Fruit fly (Drosophila melanogaster) whole organism, prepupa: ENCODE results near the gene ND-20L.

Source experiments
- CG10669 ChIP-seq: fragments of 200-800 bp; sonication (Bioruptor generic); optimal IDR thresholded peaks from 3 replicates; lab custom pipeline; 2018; ENCODE audit warnings: missing biosample characterization, mild to moderate bottlenecking, missing genetic modification characterization, moderate library complexity
- CG15336 ChIP-seq: fragments of 200-800 bp; sonication (Bioruptor generic); IDR thresholded peaks from 2 replicates; pipeline ENCODE4 v1.3.6; 2022; ENCODE audit warnings: missing biosample characterization, missing genetic modification characterization
- CG1621 ChIP-seq: fragments of 200-800 bp; sonication (Bioruptor generic); optimal IDR thresholded peaks from 3 replicates; lab custom pipeline; 2018; ENCODE audit warnings: missing biosample characterization, mild to moderate bottlenecking, missing genetic modification characterization
- CG3032 ChIP-seq: fragments of 200-800 bp; optimal IDR thresholded peaks from 2 replicates; lab custom pipeline; 2019; ENCODE audit warnings: missing biosample characterization, mild to moderate bottlenecking, missing genetic modification characterization, moderate library complexity
- CG31627 ChIP-seq: fragments of 200-800 bp; sonication (Bioruptor generic); optimal IDR thresholded peaks from 3 replicates; lab custom pipeline; 2016; ENCODE audit warnings: missing biosample characterization, missing genetic modification characterization
- CG32006 ChIP-seq: fragments of 200-800 bp; sonication (Bioruptor generic); optimal IDR thresholded peaks from 3 replicates; lab custom pipeline; 2017; ENCODE audit warnings: missing biosample characterization, mild to moderate bottlenecking, missing genetic modification characterization
- CG34406 ChIP-seq: fragments of 200-800 bp; sonication (Bioruptor generic); optimal IDR thresholded peaks from 3 replicates; lab custom pipeline; 2016; ENCODE audit warnings: missing biosample characterization, missing genetic modification characterization
- CG6163 ChIP-seq: fragments of 200-800 bp; sonication (Bioruptor generic); IDR thresholded peaks from 3 replicates; pipeline ENCODE4 v1.3.6; 2022; ENCODE audit warnings: missing biosample characterization, missing genetic modification characterization
- CG6276 ChIP-seq: fragments of 200-800 bp; sonication (Bioruptor generic); optimal IDR thresholded peaks from 2 replicates; lab custom pipeline; 2017; ENCODE audit warnings: missing biosample characterization, mild to moderate bottlenecking, missing genetic modification characterization
- CG6854 ChIP-seq: fragments of 200-800 bp; sonication (Bioruptor generic); optimal IDR thresholded peaks from 2 replicates; lab custom pipeline; 2017; ENCODE audit warnings: missing biosample characterization, mild to moderate bottlenecking, missing genetic modification characterization
- CG7368 ChIP-seq: fragments of 200-800 bp; sonication (Bioruptor generic); optimal IDR thresholded peaks from 3 replicates; lab custom pipeline; 2016; ENCODE audit warnings: missing biosample characterization, missing genetic modification characterization
- CG8632 ChIP-seq: fragments of 200-800 bp; sonication (Bioruptor generic); optimal IDR thresholded peaks from 3 replicates; lab custom pipeline; 2016; ENCODE audit warnings: missing biosample characterization, missing genetic modification characterization
- CG9139 ChIP-seq: fragments of 200-800 bp; sonication (Bioruptor generic); optimal IDR thresholded peaks from 3 replicates; lab custom pipeline; 2017; ENCODE audit warnings: missing biosample characterization, mild to moderate bottlenecking, missing genetic modification characterization
- Eip75B ChIP-seq: fragments of 200-800 bp; sonication (Bioruptor generic); optimal IDR thresholded peaks from 3 replicates; lab custom pipeline; 2016; ENCODE audit warnings: missing biosample characterization, missing genetic modification characterization
- Eip78C ChIP-seq: fragments of 200-800 bp; sonication (Bioruptor generic); peaks from one replicate; lab custom pipeline; 2016; ENCODE audit warnings: missing biosample characterization, missing genetic modification characterization
- Ets21C ChIP-seq: fragments of 200-800 bp; sonication (Bioruptor generic); optimal IDR thresholded peaks from 3 replicates; lab custom pipeline; 2016; ENCODE audit warnings: missing biosample characterization, missing genetic modification characterization
- Ets96B ChIP-seq: fragments of 200-800 bp; optimal IDR thresholded peaks from 2 replicates; lab custom pipeline; 2019; ENCODE audit warnings: missing biosample characterization, mild to moderate bottlenecking, missing genetic modification characterization, moderate library complexity
- Lpt ChIP-seq: fragments of 200-800 bp; sonication (Bioruptor generic); optimal IDR thresholded peaks from 3 replicates; lab custom pipeline; 2016; ENCODE audit warnings: missing biosample characterization, missing genetic modification characterization
- Met ChIP-seq: fragments of 200-800 bp; sonication (Bioruptor generic); optimal IDR thresholded peaks from 3 replicates; lab custom pipeline; 2016; ENCODE audit warnings: missing biosample characterization, missing genetic modification characterization
- Sox15 ChIP-seq: fragments of 200-800 bp; sonication (Bioruptor generic); optimal IDR thresholded peaks from 3 replicates; lab custom pipeline; 2016; ENCODE audit warnings: missing biosample characterization, missing genetic modification characterization
- dsx ChIP-seq: fragments of 200-800 bp; optimal IDR thresholded peaks from 3 replicates; lab custom pipeline; 2019; ENCODE audit warnings: missing biosample characterization, mild to moderate bottlenecking, missing genetic modification characterization, moderate library complexity; ENCODE audit not compliant: poor library complexity, severe bottlenecking
- esn ChIP-seq: fragments of 200-800 bp; sonication (Bioruptor generic); optimal IDR thresholded peaks from 2 replicates; lab custom pipeline; 2016; ENCODE audit warnings: missing biosample characterization, mild to moderate bottlenecking, missing genetic modification characterization, moderate library complexity
- fkh ChIP-seq: fragments of 200-800 bp; sonication (Bioruptor generic); optimal IDR thresholded peaks from 3 replicates; lab custom pipeline; 2017; ENCODE audit warnings: missing biosample characterization, mild to moderate bottlenecking, missing genetic modification characterization, moderate library complexity
- lz ChIP-seq: fragments of 200-800 bp; sonication (Bioruptor generic); optimal IDR thresholded peaks from 3 replicates; lab custom pipeline; 2016; ENCODE audit warnings: missing biosample characterization, missing genetic modification characterization
- net ChIP-seq: fragments of 200-800 bp; sonication (Bioruptor generic); optimal IDR thresholded peaks from 3 replicates; lab custom pipeline; 2016; ENCODE audit warnings: missing biosample characterization, missing genetic modification characterization
- pdm3 ChIP-seq: fragments of 200-800 bp; sonication (Bioruptor generic); optimal IDR thresholded peaks from 3 replicates; lab custom pipeline; 2016; ENCODE audit warnings: missing biosample characterization, missing genetic modification characterization
- salr ChIP-seq, 2 experiments: fragments of 200-800 bp; sonication (Bioruptor generic); optimal IDR thresholded peaks; 3 replicates each; lab custom pipeline; 2016 to 2018; ENCODE audit warnings: missing biosample characterization in 2 of 2, missing genetic modification characterization in 2 of 2, mild to moderate bottlenecking in 1 of 2
- spab ChIP-seq: fragments of 200-800 bp; sonication (Bioruptor generic); optimal IDR thresholded peaks from 2 replicates; lab custom pipeline; 2017; ENCODE audit warnings: missing biosample characterization, mild to moderate bottlenecking, missing genetic modification characterization, missing genetic modification reagents
- ss ChIP-seq, 2 experiments: fragments of 200-800 bp; sonication (Bioruptor generic); optimal IDR thresholded peaks; 2 replicates in 1 of 2; 3 replicates in 1 of 2; lab custom pipeline; 2017 to 2018; ENCODE audit warnings: mild to moderate bottlenecking in 2 of 2, missing biosample characterization in 2 of 2, missing genetic modification characterization in 2 of 2, moderate library complexity in 1 of 2
- svp ChIP-seq: fragments of 200-800 bp; sonication (Bioruptor generic); peaks from one replicate; lab custom pipeline; 2016; ENCODE audit warnings: missing biosample characterization, missing genetic modification characterization

The ND-20L gene

dm6 chr3R:29559444-29559976, 44.0 kb downstream of the ND-20L start:
- no peak for TF ChIP-seq CG31627 (GFP tag; lab: Kevin White, UChicago)
- no peak for TF ChIP-seq Met (GFP tag; lab: Kevin White, UChicago)
- TF ChIP-seq CG3032 (tag; lab: Kevin White, UChicago), result no peak
- no peak for TF ChIP-seq Ets21C (GFP tag; lab: Kevin White, UChicago)
- TF ChIP-seq CG34406 (GFP tag; lab: Kevin White, UChicago), result no peak
- TF ChIP-seq CG6163 (GFP tag; lab: Robert Waterston, UW), result no peak
- TF ChIP-seq CG10669 (GFP tag; lab: Kevin White, UChicago), result no peak
- no peak for TF ChIP-seq CG6276

DNA sequence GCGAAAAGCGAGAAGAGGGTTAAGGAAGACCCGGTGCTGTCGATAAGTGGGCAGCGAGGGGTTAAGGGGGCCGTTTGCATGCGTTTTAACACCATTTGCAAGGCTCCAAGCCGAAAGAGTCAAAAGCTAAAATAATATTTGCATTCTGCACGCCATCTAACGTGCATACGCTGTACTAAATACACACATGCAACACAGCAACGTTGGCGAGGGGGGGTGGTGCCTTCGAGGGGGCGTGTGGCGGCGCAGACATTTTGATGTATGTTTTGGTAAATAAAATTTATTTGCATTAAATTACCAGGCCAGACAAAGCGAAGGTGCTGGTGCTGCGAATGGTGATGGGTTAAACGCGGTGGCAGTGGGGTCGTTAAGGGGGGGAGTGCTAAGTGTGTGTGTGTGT, 44.9 kb downstream of the ND-20L start:
- TF ChIP-seq Met (GFP tag; lab: Kevin White, UChicago), result no peak
- no peak for TF ChIP-seq lz (GFP tag; lab: Kevin White, UChicago)
- TF ChIP-seq dsx (GFP tag; lab: Kevin White, UChicago), result no peak
- TF ChIP-seq fkh (GFP tag; lab: Kevin White, UChicago), result peak; percentile 53
- peak; percentile 48 for TF ChIP-seq svp (GFP tag; lab: Kevin White, UChicago)
- TF ChIP-seq, all 60 proteins: peak for 2

dm6 chr3R:29562579-29562978, 47.1 kb downstream of the ND-20L start:
- TF ChIP-seq net (no peak), CG6163 (GFP tag; lab: Robert Waterston, UW) (no peak), Eip78C (GFP tag; lab: Kevin White, UChicago) (no peak), lz (GFP tag; lab: Kevin White, UChicago) (no peak), Eip75B (GFP tag; lab: Kevin White, UChicago) (no peak), CG32006 (no peak), esn (no peak), CG1621 (tag; lab: Kevin White, UChicago) (no peak), ss (GFP tag; optimal IDR thresholded peaks at IDR 0.05; lab: Kevin White, UChicago) (no peak), spab (GFP tag; lab: Kevin White, UChicago) (no peak), Sox15 (no peak), CG15336 (GFP tag; lab: Robert Waterston, UW) (no peak), CG8632 (no peak), Lpt (GFP tag; lab: Kevin White, UChicago) (no peak), salr (GFP tag; optimal IDR thresholded peaks at IDR 0.05; lab: Kevin White, UChicago) (no peak), pdm3 (GFP tag; lab: Kevin White, UChicago) (no peak), svp (GFP tag; lab: Kevin White, UChicago) (no peak), Ets96B (tag; lab: Kevin White, UChicago) (no peak), CG6854 (GFP tag; lab: Kevin White, UChicago) (no peak)

DNA sequence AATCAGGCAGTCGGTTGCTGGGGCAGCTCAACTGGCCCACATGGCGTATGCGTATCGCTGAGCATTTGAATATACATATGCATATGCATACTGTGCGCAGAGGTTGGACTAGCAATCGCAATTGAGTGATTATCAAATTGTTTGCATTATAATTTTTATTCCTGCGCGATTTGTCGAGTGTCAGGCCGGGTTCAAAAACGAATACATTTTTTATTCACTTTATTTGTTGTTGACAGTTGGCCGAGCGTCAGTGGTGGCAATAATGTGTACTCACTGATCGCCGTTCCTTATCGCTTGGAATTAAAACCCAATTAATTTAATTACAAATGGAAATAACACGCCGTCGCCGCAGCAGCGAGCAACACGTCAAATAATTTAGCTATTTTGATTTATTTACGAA, 50.2 kb downstream of the ND-20L start:
- peak; percentile 95 for TF ChIP-seq svp (GFP tag; lab: Kevin White, UChicago)
- no peak for TF ChIP-seq esn
- TF ChIP-seq Eip78C (GFP tag; lab: Kevin White, UChicago), result peak; percentile 25
- TF ChIP-seq CG7368 (GFP tag; lab: Kevin White, UChicago), result no peak
- TF ChIP-seq fkh (GFP tag; lab: Kevin White, UChicago), result peak; percentile 61
- no peak for TF ChIP-seq CG9139 (GFP tag; lab: Kevin White, UChicago)
